Worm (Caenorhabditis elegans) whole organism, L4 larva: Measurements from ENCODE around the gene glr-6.

ENCODE experiments used
- F37D6.2 ChIP-seq: sonication (generic microtip); optimal IDR thresholded peaks from 2 replicates; lab custom pipeline; 2016; ENCODE audit warnings: mild to moderate bottlenecking, missing genetic modification characterization, missing compliant biosample characterization
- T20F7.1 ChIP-seq: fragments of 200-800 bp; sonication (Bioruptor generic); optimal IDR thresholded peaks from 2 replicates; lab custom pipeline; 2018; ENCODE audit warnings: mild to moderate bottlenecking, missing genetic modification characterization, missing compliant biosample characterization
- T26A8.4 ChIP-seq: fragments of 200-800 bp; sonication (Bioruptor generic); IDR thresholded peaks from 2 replicates; pipeline ENCODE4 v1.3.6; 2022; ENCODE audit warnings: missing genetic modification characterization, missing compliant biosample characterization
- Y5F2A.4 ChIP-seq: fragments of 200-800 bp; sonication (Bioruptor generic); optimal IDR thresholded peaks from 2 replicates; lab custom pipeline; 2018; ENCODE audit warnings: mild to moderate bottlenecking, missing genetic modification characterization, missing compliant biosample characterization
- aha-1 ChIP-seq: fragments of 150-350 bp; peaks from one replicate; lab custom pipeline; 2014; ENCODE audit warnings: missing biosample characterization, missing genetic modification characterization
- aly-2 ChIP-seq: sonication (generic microtip); optimal IDR thresholded peaks from 2 replicates; lab custom pipeline; 2018; ENCODE audit warnings: missing biosample characterization, missing genetic modification characterization
- arid-1 ChIP-seq: fragments of 200-800 bp; sonication (Bioruptor generic); conservative IDR thresholded peaks from 2 replicates; pipeline ENCODE4 v1.3.6; 2022; ENCODE audit warnings: missing genetic modification reagents, missing genetic modification characterization, missing compliant biosample characterization
- ces-1 ChIP-seq: fragments of 150-350 bp; sonication (generic microtip); optimal IDR thresholded peaks from 4 replicates; lab custom pipeline; 2014; ENCODE audit warnings: missing biosample characterization, missing genetic modification reagents, missing genetic modification characterization
- daf-16 ChIP-seq, 3 experiments: sonication (generic microtip); optimal IDR thresholded peaks; 2 replicates each; lab custom pipeline; 2016 to 2017; ENCODE audit warnings: missing genetic modification characterization in 3 of 3, missing genetic modification reagents in 3 of 3, mild to moderate bottlenecking in 2 of 3, missing compliant biosample characterization in 2 of 3, missing biosample characterization in 1 of 3, moderate library complexity in 1 of 3
- dmd-6 ChIP-seq: fragments of 200-800 bp; sonication (Bioruptor generic); IDR thresholded peaks from 2 replicates; pipeline ENCODE4 v1.3.6; 2022; ENCODE audit warnings: missing genetic modification reagents, missing genetic modification characterization, missing compliant biosample characterization
- dve-1 ChIP-seq: sonication (generic microtip); optimal IDR thresholded peaks from 2 replicates; lab custom pipeline; 2017; ENCODE audit warnings: antibody characterized with exemption, mild to moderate bottlenecking, missing genetic modification characterization, missing compliant biosample characterization; ENCODE audit not compliant: insufficient read depth
- egl-27 ChIP-seq: sonication (generic microtip); optimal IDR thresholded peaks from 3 replicates; lab custom pipeline; 2017; ENCODE audit warnings: missing biosample characterization, missing genetic modification reagents, missing genetic modification characterization
- hlh-11 ChIP-seq: fragments of 200-800 bp; sonication (Bioruptor generic); optimal IDR thresholded peaks from 2 replicates; lab custom pipeline; 2018; ENCODE audit warnings: mild to moderate bottlenecking, missing genetic modification characterization, missing compliant biosample characterization
- hlh-30 ChIP-seq: sonication (generic microtip); optimal IDR thresholded peaks from 2 replicates; lab custom pipeline; 2017; ENCODE audit warnings: antibody characterized with exemption, mild to moderate bottlenecking, missing genetic modification characterization, missing compliant biosample characterization; ENCODE audit not compliant: insufficient read depth
- jun-1 ChIP-seq: fragments of 150-350 bp; optimal IDR thresholded peaks from 2 replicates; lab custom pipeline; 2014; ENCODE audit warnings: missing biosample characterization, missing genetic modification reagents, missing genetic modification characterization
- lim-7 ChIP-seq: fragments of 200-800 bp; sonication (Bioruptor generic); IDR thresholded peaks from 2 replicates; pipeline ENCODE4 v1.3.6; 2022; ENCODE audit warnings: missing genetic modification characterization, missing compliant biosample characterization
- lin-15B ChIP-seq: fragments of 150-350 bp; sonication (generic microtip); optimal IDR thresholded peaks from 3 replicates; lab custom pipeline; 2014; ENCODE audit warnings: missing biosample characterization, missing genetic modification characterization
- lin-38 ChIP-seq: fragments of 200-800 bp; sonication (Bioruptor generic); IDR thresholded peaks from 2 replicates; pipeline ENCODE4 v1.3.6; 2022; ENCODE audit warnings: missing genetic modification reagents, missing genetic modification characterization, missing compliant biosample characterization
- lir-3 ChIP-seq: sonication (generic microtip); optimal IDR thresholded peaks from 2 replicates; lab custom pipeline; 2016; ENCODE audit warnings: mild to moderate bottlenecking, missing genetic modification characterization, missing compliant biosample characterization
- lsy-2 ChIP-seq, 2 experiments: fragments of 150-350 bp in 1 of 2; sonication (generic microtip) in 1 of 2; optimal IDR thresholded peaks; 2 replicates each; lab custom pipeline; 2014 to 2017; ENCODE audit warnings: missing biosample characterization in 2 of 2, missing genetic modification characterization in 2 of 2
- mdl-1 ChIP-seq, 2 experiments: fragments of 150-350 bp in 1 of 2; sonication (generic microtip) in 1 of 2; optimal IDR thresholded peaks; 2 replicates each; lab custom pipeline; 2014 to 2017; ENCODE audit warnings: missing biosample characterization in 2 of 2, missing genetic modification characterization in 2 of 2
- mdt-29 ChIP-seq: fragments of 200-800 bp; sonication (Bioruptor generic); IDR thresholded peaks from 2 replicates; pipeline ENCODE4 v1.3.6; 2022; ENCODE audit warnings: missing genetic modification reagents, missing genetic modification characterization, missing compliant biosample characterization
- mep-1 ChIP-seq: fragments of 150-350 bp; sonication (generic microtip); optimal IDR thresholded peaks from 3 replicates; lab custom pipeline; 2014; ENCODE audit warnings: missing biosample characterization, missing genetic modification characterization
- mes-2 ChIP-seq: sonication (generic microtip); optimal IDR thresholded peaks from 2 replicates; lab custom pipeline; 2016; ENCODE audit warnings: missing genotype, mild to moderate bottlenecking, missing genetic modification characterization, missing compliant biosample characterization; ENCODE audit not compliant: poor library complexity, severe bottlenecking
- mxl-2 ChIP-seq: fragments of 200-800 bp; sonication (Bioruptor generic); conservative IDR thresholded peaks from 2 replicates; pipeline ENCODE4 v1.3.6; 2022; ENCODE audit warnings: missing genetic modification reagents, missing genetic modification characterization, missing compliant biosample characterization
- nhr-10 ChIP-seq: fragments of 150-350 bp; optimal IDR thresholded peaks from 2 replicates; lab custom pipeline; 2014; ENCODE audit warnings: missing biosample characterization, missing genetic modification characterization
- nhr-102 ChIP-seq: sonication (generic microtip); optimal IDR thresholded peaks from 2 replicates; lab custom pipeline; 2016; ENCODE audit warnings: mild to moderate bottlenecking, missing genetic modification characterization, moderate library complexity, missing compliant biosample characterization
- nhr-28 ChIP-seq: fragments of 150-350 bp; optimal IDR thresholded peaks from 2 replicates; lab custom pipeline; 2014; ENCODE audit warnings: missing biosample characterization, missing genetic modification characterization
- nhr-42 ChIP-seq: fragments of 200-800 bp; sonication (Bioruptor generic); IDR thresholded peaks from 2 replicates; pipeline ENCODE4 v1.3.6; 2022; ENCODE audit warnings: missing genetic modification characterization, missing compliant biosample characterization
- nhr-48 ChIP-seq: sonication (generic microtip); optimal IDR thresholded peaks from 2 replicates; lab custom pipeline; 2016; ENCODE audit warnings: mild to moderate bottlenecking, missing genetic modification characterization, missing compliant biosample characterization
- nhr-76 ChIP-seq: fragments of 150-350 bp; optimal IDR thresholded peaks from 2 replicates; lab custom pipeline; 2014; ENCODE audit warnings: missing biosample characterization, missing genetic modification characterization
- nhr-77 ChIP-seq: fragments of 150-350 bp; optimal IDR thresholded peaks from 2 replicates; lab custom pipeline; 2014; ENCODE audit warnings: missing biosample characterization, missing genetic modification characterization
- pha-4 ChIP-seq, 2 experiments: fragments of 150-350 bp in 1 of 2; fragments of 200-800 bp in 1 of 2; sonication (Bioruptor generic) in 1 of 2; IDR thresholded peaks in 1 of 2; optimal IDR thresholded peaks in 1 of 2; 2 replicates each; pipeline versions ENCODE4 v1.3.6 to Lab custom; 2014 to 2022; ENCODE audit warnings: missing genetic modification characterization in 2 of 2, missing genetic modification reagents in 2 of 2, missing biosample characterization in 1 of 2, missing compliant biosample characterization in 1 of 2
- php-3 ChIP-seq: fragments of 200-800 bp; sonication (Bioruptor generic); IDR thresholded peaks from 2 replicates; pipeline ENCODE4 v1.3.6; 2022; ENCODE audit warnings: missing genetic modification reagents, missing genetic modification characterization, missing compliant biosample characterization
- pqm-1 ChIP-seq: sonication (generic microtip); optimal IDR thresholded peaks from 2 replicates; lab custom pipeline; 2017; ENCODE audit warnings: missing biosample characterization, missing genetic modification characterization
- rbr-2 ChIP-seq: sonication (generic microtip); optimal IDR thresholded peaks from 2 replicates; lab custom pipeline; 2016; ENCODE audit warnings: missing genotype, missing genetic modification characterization, missing compliant biosample characterization
- sdz-12 ChIP-seq: fragments of 200-800 bp; sonication (Bioruptor generic); optimal IDR thresholded peaks from 2 replicates; lab custom pipeline; 2018; ENCODE audit warnings: mild to moderate bottlenecking, missing genetic modification characterization, missing compliant biosample characterization
- snpc-1.2 ChIP-seq: fragments of 200-800 bp; sonication (Bioruptor generic); IDR thresholded peaks from 2 replicates; pipeline ENCODE4 v1.3.6; 2022; ENCODE audit warnings: missing genetic modification reagents, missing genetic modification characterization, missing compliant biosample characterization
- spr-1 ChIP-seq: sonication (generic microtip); optimal IDR thresholded peaks from 2 replicates; lab custom pipeline; 2016; ENCODE audit warnings: mild to moderate bottlenecking, missing genetic modification characterization, missing compliant biosample characterization
- tra-1 ChIP-seq: fragments of 200-800 bp; sonication (Bioruptor generic); IDR thresholded peaks from 2 replicates; pipeline ENCODE4 v1.3.6; 2022; ENCODE audit warnings: missing genetic modification reagents, missing genetic modification characterization, missing compliant biosample characterization
- unc-62 ChIP-seq, 3 experiments: fragments of 150-350 bp in 1 of 3; sonication (generic microtip); optimal IDR thresholded peaks in 2 of 3; peaks in 1 of 3; 1 replicate in 1 of 3; 2 replicates in 2 of 3; lab custom pipeline; 2014 to 2017; ENCODE audit warnings: missing biosample characterization in 3 of 3, missing genetic modification characterization in 3 of 3, missing genetic modification reagents in 3 of 3, missing genotype in 1 of 3
- zfp-3 ChIP-seq: fragments of 200-800 bp; sonication (Bioruptor generic); conservative IDR thresholded peaks from 2 replicates; pipeline ENCODE4 v1.3.6; 2022; ENCODE audit warnings: missing genetic modification reagents, missing genetic modification characterization, missing compliant biosample characterization
- ztf-11 ChIP-seq: fragments of 150-350 bp; optimal IDR thresholded peaks from 2 replicates; lab custom pipeline; 2014; ENCODE audit warnings: missing biosample characterization, missing genetic modification characterization
- ztf-7 ChIP-seq: fragments of 150-350 bp; optimal IDR thresholded peaks from 2 replicates; lab custom pipeline; 2014; ENCODE audit warnings: missing biosample characterization, missing genetic modification characterization

The glr-6 gene

ce11 chrX:6795843-6796521, 44.5 kb downstream of the glr-6 start (continued):
- no peak for TF ChIP-seq rbr-2 (tag; lab: Kevin White, UChicago)
- TF ChIP-seq T20F7.1: no peak
- no peak for TF ChIP-seq lir-3 (tag; lab: Kevin White, UChicago)
- no peak for TF ChIP-seq mdt-29
- TF ChIP-seq tra-1 (GFP tag; lab: Robert Waterston, UW): peak; percentile 56; the same call in 1 of the 2 replicates
- TF ChIP-seq lim-7 (GFP tag; lab: Robert Waterston, UW): no peak
- TF ChIP-seq sdz-12: no peak

ce11 chrX:6792281-6793003, 48.1 kb downstream of the glr-6 start:
- TF ChIP-seq zfp-3: peak; percentile 77; the same call in 1 of the 2 replicates
- peak; percentile 25 for TF ChIP-seq nhr-102 (tag; lab: Kevin White, UChicago)
- TF ChIP-seq nhr-77 (tag; lab: Kevin White, UChicago): peak; percentile 75
- TF ChIP-seq php-3: peak; percentile 64; the same call in 1 of the 2 replicates
- TF ChIP-seq dmd-6 (GFP tag; lab: Robert Waterston, UW): peak; percentile 50
- TF ChIP-seq aha-1 (tag; lab: Kevin White, UChicago): peak; percentile 95
- TF ChIP-seq ztf-7 (tag; lab: Kevin White, UChicago): peak; percentile 68
- peak; percentile 56 for TF ChIP-seq pqm-1 (tag; lab: Kevin White, UChicago)
- no peak for TF ChIP-seq spr-1 (tag; lab: Kevin White, UChicago)
- TF ChIP-seq mdl-1 (tag; optimal IDR thresholded peaks at IDR 0.05; lab: Kevin White, UChicago): no peak
- TF ChIP-seq daf-16 (GFP tag; optimal IDR thresholded peaks at IDR 0.05; lab: Kevin White, UChicago): no peak
- TF ChIP-seq daf-16 (tag; optimal IDR thresholded peaks at IDR 0.05; lab: Kevin White, UChicago): peak; percentile 97
- TF ChIP-seq lin-38: peak; percentile 26; the same call in 1 of the 2 replicates
- TF ChIP-seq Y5F2A.4 (GFP tag; lab: Kevin White, UChicago): no peak
- no peak for TF ChIP-seq hlh-30
- TF ChIP-seq dve-1 (tag; lab: Kevin White, UChicago): peak; percentile 80
- peak; percentile 83 for TF ChIP-seq nhr-10
- TF ChIP-seq ztf-11 (tag; lab: Kevin White, UChicago): no peak
- TF ChIP-seq arid-1 (GFP tag; lab: Robert Waterston, UW): no peak
- peak in 1 of 2 experiments; percentile 26 for TF ChIP-seq lsy-2 (tag; optimal IDR thresholded peaks at IDR 0.05; lab: Kevin White, UChicago)
- peak; percentile 23 for TF ChIP-seq T20F7.1
- TF ChIP-seq nhr-28 (tag; lab: Kevin White, UChicago): peak; percentile 8
- TF ChIP-seq T26A8.4 (GFP tag; lab: Robert Waterston, UW): peak; percentile 45; the same call in 1 of the 2 replicates
- no peak for TF ChIP-seq lim-7 (GFP tag; lab: Robert Waterston, UW)
- TF ChIP-seq nhr-48: no peak
- TF ChIP-seq mep-1 (tag; lab: Kevin White, UChicago): peak; percentile 74
- TF ChIP-seq hlh-11 (tag; lab: Kevin White, UChicago): peak; percentile 65
- no peak for TF ChIP-seq nhr-76 (tag; lab: Kevin White, UChicago)
- TF ChIP-seq egl-27: no peak
- peak; percentile 65 for TF ChIP-seq pha-4 (GFP tag; IDR thresholded peaks at IDR 0.05; lab: Robert Waterston, UW)
- TF ChIP-seq pha-4 (tag; optimal IDR thresholded peaks at IDR 0.05; lab: Kevin White, UChicago): no peak
- TF ChIP-seq, all 104 proteins: peak for 19

ce11 chrX:6790986-6791385, 49.5 kb downstream of the glr-6 start, which contains the start of gene asp-3:
asp-3 (plus strand) TSS chrX:6791064.
- TF ChIP-seq jun-1 (tag; lab: Kevin White, UChicago): no peak
- no peak for TF ChIP-seq mes-2
- TF ChIP-seq mxl-2 (GFP tag; lab: Robert Waterston, UW): no peak
- TF ChIP-seq lin-15B (tag; lab: Kevin White, UChicago): no peak
- no peak for TF ChIP-seq T26A8.4 (GFP tag; lab: Robert Waterston, UW)
- TF ChIP-seq pqm-1 (tag; lab: Kevin White, UChicago): peak; percentile 48
- TF ChIP-seq dmd-6 (GFP tag; lab: Robert Waterston, UW): peak; percentile 20; the same call in 1 of the 2 replicates
- TF ChIP-seq daf-16 (GFP tag; optimal IDR thresholded peaks at IDR 0.05; lab: Kevin White, UChicago): no peak
- peak; percentile 70 for TF ChIP-seq daf-16 (tag; optimal IDR thresholded peaks at IDR 0.05; lab: Kevin White, UChicago)
- TF ChIP-seq aly-2: no peak
- no peak for TF ChIP-seq ces-1 (GFP tag; lab: Kevin White, UChicago)
- peak; percentile 35 for TF ChIP-seq dve-1 (tag; lab: Kevin White, UChicago)
- TF ChIP-seq snpc-1.2 (GFP tag; lab: Robert Waterston, UW): no peak
- no peak for TF ChIP-seq F37D6.2 (tag; lab: Kevin White, UChicago)
- TF ChIP-seq nhr-42 (GFP tag; lab: Robert Waterston, UW): no peak
- TF ChIP-seq hlh-11 (tag; lab: Kevin White, UChicago): peak; percentile 14
- no peak for TF ChIP-seq unc-62 (GFP tag; optimal IDR thresholded peaks at IDR 0.05 in 1 of 2; lab: Kevin White, UChicago)
- TF ChIP-seq unc-62 (tag; optimal IDR thresholded peaks at IDR 0.05; lab: Kevin White, UChicago): no peak
